Worm (Caenorhabditis elegans) whole organism, dauer: Measurements from ENCODE around the gene hrpu-2.
"Not testable (repeated sequence)": the region's sequence is repeated elsewhere in the genome, so short reads cannot be mapped to it uniquely, and the experiment has no call there.

ENCODE experiments used
- unc-62 ChIP-seq: sonication (generic microtip); optimal IDR thresholded peaks from 2 replicates; lab custom pipeline; 2017; ENCODE audit warnings: missing biosample characterization, missing genetic modification reagents, missing genetic modification characterization

Gene hrpu-2

DNA sequence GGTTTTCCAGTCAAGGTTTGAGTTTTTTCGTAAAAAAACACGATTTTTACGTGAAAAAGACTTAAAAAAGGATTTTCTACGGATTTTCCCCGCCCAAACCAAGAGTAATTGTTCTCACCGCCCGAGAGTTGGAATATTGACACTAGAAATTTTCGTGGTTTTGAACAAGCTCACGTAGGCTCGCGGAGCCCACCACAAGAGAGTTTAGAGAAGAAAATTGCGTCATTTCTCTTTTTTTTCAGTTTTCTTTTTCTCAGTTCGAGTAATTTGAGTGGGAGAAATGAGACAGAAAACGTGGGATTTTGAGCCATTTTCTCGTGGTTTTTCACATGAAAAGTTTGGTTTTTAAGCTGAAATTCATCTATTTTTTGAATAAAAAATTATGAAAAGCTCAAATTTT is 15.9 kb downstream of the hrpu-2 start:
- no peak for TF ChIP-seq unc-62

DNA sequence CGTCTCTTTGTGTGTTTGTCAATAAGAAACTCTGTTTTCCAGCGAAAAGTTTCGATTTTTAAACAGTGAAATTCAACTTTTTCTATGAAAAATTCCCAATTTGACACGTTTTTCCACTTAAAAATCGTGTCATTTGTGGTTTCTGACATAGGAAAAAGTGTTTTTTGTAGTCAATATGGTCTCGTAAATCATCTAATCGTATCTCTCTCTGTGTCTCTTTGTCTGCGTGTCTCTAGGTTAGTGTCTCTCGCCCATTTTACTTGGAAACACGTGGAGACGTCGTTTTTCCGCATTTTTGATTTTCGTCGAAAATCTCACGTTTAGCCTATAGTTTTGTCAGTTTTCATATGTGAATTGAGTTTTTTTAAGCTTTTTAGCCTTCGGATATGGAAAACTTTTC is 17.9 kb downstream of the hrpu-2 start:
- TF ChIP-seq unc-62, result no peak

ce11 chrIV:2198741-2199140 is 21.0 kb downstream of the hrpu-2 start, which contains the start of gene Y71G10AR.4:
Gene Y71G10AR.4 (plus strand): TSS chrIV:2199041.
- TF ChIP-seq unc-62, result no peak

- not testable (repeated sequence) for TF ChIP-seq unc-62
Observed at ce11 chrIV:2216756-2217155, 39.1 kb downstream of the hrpu-2 start, which contains the start of gene T04C4.3. Gene T04C4.3 (minus strand): TSS chrIV:2216856.

DNA sequence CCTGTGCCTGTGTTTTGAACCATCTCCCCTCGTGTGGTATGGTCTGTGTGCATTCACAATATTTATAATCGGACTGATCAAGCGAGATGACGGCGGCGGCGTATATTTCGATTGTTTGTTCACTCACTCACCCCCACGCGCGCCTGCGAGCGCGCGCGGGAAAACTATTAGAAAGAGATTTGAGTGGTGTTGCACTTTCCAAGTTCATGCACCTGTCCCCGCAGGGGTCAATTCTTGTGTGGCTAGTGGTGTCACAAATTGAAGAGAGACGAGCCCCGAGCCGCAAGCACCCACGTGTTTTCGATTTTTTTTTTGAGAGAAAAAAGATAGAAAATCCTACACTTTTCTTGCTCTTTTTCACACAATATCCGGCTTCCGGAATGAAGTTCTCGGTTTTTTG is 39.6 kb downstream of the hrpu-2 start:
- no peak for TF ChIP-seq unc-62

- no peak for TF ChIP-seq unc-62
Observed at ce11 chrIV:2219334-2219755, 41.6 kb downstream of the hrpu-2 start.

- TF ChIP-seq unc-62, result no peak
Observed at ce11 chrIV:2220147-2220546, 42.5 kb downstream of the hrpu-2 start.

ce11 chrIV:2220896-2221295 is 43.2 kb downstream of the hrpu-2 start:
- no peak for TF ChIP-seq unc-62

ce11 chrIV:2221350-2221749 is 43.7 kb downstream of the hrpu-2 start:
- no peak for TF ChIP-seq unc-62

DNA sequence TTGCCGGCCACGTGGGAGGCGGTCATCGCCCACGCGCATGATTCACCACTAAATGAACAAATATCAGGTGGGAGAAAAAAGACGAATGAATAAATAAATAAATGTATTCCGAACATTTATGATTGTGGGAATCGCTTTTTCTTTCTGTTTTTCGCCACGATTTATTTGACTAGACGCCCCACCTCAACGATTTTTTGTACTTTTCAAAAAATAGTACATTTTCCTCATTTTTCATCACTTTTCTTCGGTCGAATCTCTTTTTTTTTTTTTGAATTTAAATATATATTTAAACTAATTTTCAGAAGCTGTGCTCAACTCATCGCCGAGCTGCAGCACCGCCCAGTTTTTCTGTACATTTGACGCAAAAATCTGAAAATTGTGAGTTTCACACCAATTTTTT is 44.8 kb downstream of the hrpu-2 start, which contains the start of gene fnip-2:
fnip-2 (plus strand) TSS at position 301 of the 400 bp plus-strand sequence.
- TF ChIP-seq unc-62, result no peak

DNA sequence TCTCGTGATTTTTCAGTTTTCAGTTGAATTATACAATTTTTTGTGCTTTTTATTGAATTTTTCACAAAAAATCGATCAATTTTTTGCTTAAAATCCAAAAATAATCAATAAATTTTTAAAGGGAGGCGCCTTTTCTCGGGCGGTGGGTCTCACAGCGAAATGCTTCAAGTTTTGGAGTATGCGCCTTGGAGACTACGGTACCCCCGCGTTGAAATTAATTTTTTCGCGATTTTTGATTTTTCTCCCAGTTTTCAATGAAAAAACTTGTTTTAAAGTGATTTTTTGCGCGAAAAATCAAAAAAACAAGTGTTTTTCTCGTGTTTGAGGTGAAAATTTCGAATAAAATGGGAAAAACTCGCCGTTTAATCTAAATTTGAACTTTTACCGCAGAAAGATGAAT is 45.4 kb downstream of the hrpu-2 start:
- TF ChIP-seq unc-62, result no peak

ce11 chrIV:2223685-2224084 is 46.0 kb downstream of the hrpu-2 start:
- no peak for TF ChIP-seq unc-62

DNA sequence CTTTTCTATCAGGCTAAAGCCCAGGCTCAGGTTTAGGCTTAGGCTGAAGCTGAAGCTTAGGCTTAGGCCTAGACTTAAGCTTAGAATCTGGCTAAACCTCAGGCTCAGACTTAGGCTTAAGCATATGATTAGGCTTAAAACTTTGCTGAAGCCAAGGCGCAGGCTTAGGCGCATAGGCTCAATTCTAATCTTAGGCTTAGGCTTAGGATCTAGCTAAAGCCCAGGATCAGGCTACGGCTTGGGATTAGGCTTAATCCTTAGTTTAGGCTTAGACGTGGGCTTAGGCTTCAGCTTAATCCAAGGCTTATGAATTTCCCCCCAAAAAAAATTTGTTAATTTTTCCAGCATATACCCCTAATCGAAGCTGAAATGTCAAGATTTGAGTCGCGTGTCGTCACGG is 51.0 kb downstream of the hrpu-2 start:
- TF ChIP-seq unc-62, result no peak

- no peak for TF ChIP-seq unc-62
Observed at ce11 chrIV:2235983-2236382, 58.3 kb downstream of the hrpu-2 start.

DNA sequence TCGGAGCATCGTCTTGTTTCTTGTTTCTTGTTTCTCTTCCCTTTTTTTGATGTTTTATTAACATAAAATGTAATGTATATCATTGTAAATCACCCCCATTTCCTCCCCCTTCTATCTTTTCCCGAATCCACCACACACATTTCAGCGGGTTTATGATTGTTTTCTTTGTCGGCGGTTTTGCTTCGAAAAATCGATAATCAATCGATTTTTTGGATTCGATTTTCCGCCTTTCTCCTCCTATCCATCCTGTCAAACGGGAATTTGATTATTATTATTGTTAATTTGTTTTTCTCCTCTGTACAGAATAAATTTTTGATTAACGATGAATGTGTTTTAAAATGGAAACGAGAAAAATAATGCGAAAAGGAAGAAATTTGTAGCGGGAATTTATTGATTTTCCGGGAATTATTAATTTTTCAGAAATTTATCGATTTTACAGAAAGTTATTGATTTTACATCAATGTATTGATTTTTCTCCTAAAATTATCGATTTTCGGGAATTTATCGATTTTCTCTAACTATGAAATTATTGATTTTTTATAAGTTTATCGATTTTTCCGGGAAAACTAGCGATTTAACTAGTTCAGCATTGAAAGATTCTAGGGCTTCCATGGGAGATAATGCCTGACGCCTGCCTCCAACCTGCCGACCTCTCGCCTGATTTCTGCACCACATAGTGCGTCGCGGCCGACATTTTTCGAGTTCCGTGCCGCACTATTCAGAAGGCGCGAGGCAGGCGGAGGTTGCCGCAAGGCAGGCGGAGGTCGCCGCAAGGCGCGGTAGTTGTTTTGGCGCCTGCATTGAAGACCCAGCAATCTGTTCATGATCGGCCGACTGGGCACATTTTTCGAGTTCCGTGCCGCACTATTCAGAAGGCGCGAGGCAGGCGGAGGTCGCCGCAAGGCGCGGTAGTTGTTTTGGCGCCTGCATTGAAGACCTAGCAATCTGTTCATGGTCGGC is 59.2 kb downstream of the hrpu-2 start:
- TF ChIP-seq unc-62, result no peak

- TF ChIP-seq unc-62, result no peak
Observed at ce11 chrIV:2242349-2243088, 64.8 kb downstream of the hrpu-2 start, which contains the start of the genes M70.3 and M70.2. Gene M70.3 (minus strand): TSS chrIV:2242449. Gene M70.2 (plus strand): TSS chrIV:2243038.

- TF ChIP-seq unc-62, result not testable (repeated sequence)
Observed at ce11 chrIV:2245565-2245964, 67.9 kb downstream of the hrpu-2 start, which contains the start of gene M70.1. Gene M70.1 (plus strand): TSS chrIV:2245865.
